Worm (Caenorhabditis elegans) whole organism, L1 larva: ENCODE results near the gene tra-1.

Source experiments
- ama-1 ChIP-seq: fragments of 150-350 bp; optimal IDR thresholded peaks from 2 replicates; lab custom pipeline; 2014
- ceh-8 ChIP-seq: fragments of 200-800 bp; sonication (Bioruptor generic); optimal IDR thresholded peaks from 2 replicates; lab custom pipeline; 2018; ENCODE audit warnings: mild to moderate bottlenecking, missing genetic modification characterization, moderate library complexity, missing compliant biosample characterization
- mep-1 ChIP-seq: fragments of 150-350 bp; optimal IDR thresholded peaks from 2 replicates; lab custom pipeline; 2014; ENCODE audit warnings: missing biosample characterization, missing genetic modification characterization
- nhr-76 ChIP-seq: sonication (generic microtip); optimal IDR thresholded peaks from 2 replicates; lab custom pipeline; 2017; ENCODE audit warnings: missing biosample characterization, missing genetic modification characterization
- skn-1 ChIP-seq: fragments of 150-350 bp; optimal IDR thresholded peaks from 2 replicates; lab custom pipeline; 2014; ENCODE audit warnings: missing biosample characterization, missing genetic modification characterization

DNA sequence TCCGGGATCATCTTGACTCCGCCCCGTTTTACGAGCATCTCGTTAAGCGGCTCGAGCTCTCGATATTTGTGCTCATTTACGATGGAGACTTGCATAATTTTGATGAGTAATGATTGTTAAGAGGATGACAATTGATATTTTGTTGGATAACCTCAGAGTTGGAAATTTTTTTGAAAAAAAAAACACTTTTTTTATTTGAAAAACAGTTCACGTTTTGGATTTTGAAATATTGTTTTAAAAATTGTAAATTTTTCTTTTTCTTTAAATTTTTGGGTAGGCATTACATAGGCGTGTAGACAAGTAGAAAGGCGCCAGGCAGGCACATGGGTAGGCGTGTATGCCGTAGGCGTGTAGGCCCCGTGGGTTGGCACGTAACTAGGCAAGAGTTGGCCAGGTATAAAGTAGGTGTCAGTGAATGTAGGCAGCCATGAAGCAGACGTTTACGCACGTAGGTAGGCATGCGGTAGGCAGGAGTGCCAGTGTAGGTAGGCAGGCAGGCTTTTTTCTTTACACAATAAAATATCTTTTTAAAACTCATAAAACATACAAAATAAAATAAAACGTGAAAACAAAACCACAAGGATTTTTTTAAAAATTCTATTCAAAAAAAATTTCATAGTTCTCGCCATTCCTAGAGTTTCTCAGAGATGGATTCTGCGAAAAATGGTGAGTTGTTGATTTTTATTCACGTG lies 23.3 kb upstream of the tra-1 start, which contains the start of the genes tbx-34 and wht-8:
- TF ChIP-seq nhr-76 (tag; lab: Kevin White, UChicago) (no peak), mep-1 (tag; lab: Kevin White, UChicago) (no peak), skn-1 (tag; lab: Kevin White, UChicago) (no peak), ceh-8 (GFP tag; lab: Kevin White, UChicago) (no peak), ama-1 (lab: Kevin White, UChicago) (no peak)
